Worm (Caenorhabditis elegans) whole organism, L4/young adult: Measurements from ENCODE around the gene sre-51.

Experiments
- W03F9.2 ChIP-seq: fragments of 150-350 bp; optimal IDR thresholded peaks from 2 replicates; lab custom pipeline; 2014; ENCODE audit warnings: missing biosample characterization, missing genetic modification characterization
- him-1 ChIP-seq: sonication (generic microtip); optimal IDR thresholded peaks from 2 replicates; lab custom pipeline; 2016; ENCODE audit warnings: missing genotype, missing genetic modification reagents, missing genetic modification characterization, missing compliant biosample characterization

DNA sequence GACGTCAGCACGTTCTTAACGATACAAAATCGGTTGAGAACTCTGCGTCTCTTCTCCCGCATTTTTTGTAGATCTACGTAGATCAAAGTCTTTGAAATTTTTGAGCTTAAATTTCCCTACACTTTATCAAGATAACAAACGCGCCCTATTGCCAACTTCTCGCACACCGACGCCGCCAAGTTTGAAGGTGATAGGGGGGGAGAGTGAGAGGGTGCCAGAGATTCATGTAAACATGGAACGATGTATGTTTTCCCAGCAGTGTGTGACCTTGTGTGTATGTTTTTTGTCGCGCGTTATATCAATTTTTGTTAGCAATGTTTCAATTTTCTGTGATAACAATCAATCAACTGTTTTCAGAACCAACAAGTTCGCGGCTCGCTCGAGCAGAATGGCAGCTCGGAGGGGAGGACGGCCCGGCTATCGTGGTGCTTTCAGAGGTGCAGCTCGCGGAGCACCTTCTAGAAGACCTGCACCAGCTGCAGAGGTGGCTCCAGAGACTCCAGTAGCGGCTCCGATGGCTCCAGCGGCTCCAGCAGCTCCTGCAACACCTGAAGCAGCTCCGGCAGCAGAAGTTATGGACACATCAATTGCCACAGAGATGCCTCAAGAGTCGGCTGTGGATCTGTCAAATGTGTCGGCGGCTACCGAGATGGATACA lies 30.0 kb downstream of the sre-51 start:
- TF ChIP-seq W03F9.2 (tag; lab: Kevin White, UChicago) (no peak), him-1 (tag; lab: Kevin White, UChicago) (no peak)
